Worm (Caenorhabditis elegans) whole organism, L3 larva: ENCODE data around the gene F54E7.6.
A peak's percentile ranks its signal among the peaks of the same experiment; 100 is the strongest.

Experiments used
- R02D3.7 ChIP-seq: fragments of 150-350 bp; optimal IDR thresholded peaks from 2 replicates; lab custom pipeline; 2014; ENCODE audit warnings: missing biosample characterization, missing genetic modification characterization
- ZK546.5 ChIP-seq: sonication (generic microtip); optimal IDR thresholded peaks from 2 replicates; lab custom pipeline; 2017; ENCODE audit warnings: missing biosample characterization, missing genetic modification characterization
- ama-1 ChIP-seq: fragments of 150-350 bp; optimal IDR thresholded peaks from 2 replicates; lab custom pipeline; 2018
- ceh-28 ChIP-seq: fragments of 150-350 bp; optimal IDR thresholded peaks from 2 replicates; lab custom pipeline; 2014; ENCODE audit warnings: missing biosample characterization, missing genetic modification reagents, missing genetic modification characterization
- ceh-82 ChIP-seq: fragments of 150-350 bp; optimal IDR thresholded peaks from 2 replicates; lab custom pipeline; 2014; ENCODE audit warnings: missing biosample characterization, missing genetic modification characterization
- egl-5 ChIP-seq: fragments of 150-350 bp; optimal IDR thresholded peaks from 2 replicates; lab custom pipeline; 2017; ENCODE audit warnings: missing biosample characterization, missing genetic modification reagents, missing genetic modification characterization, inconsistent platforms
- elt-1 ChIP-seq: fragments of 150-350 bp; optimal IDR thresholded peaks from 2 replicates; lab custom pipeline; 2014; ENCODE audit warnings: missing biosample characterization, missing genetic modification characterization
- elt-2 ChIP-seq: sonication (generic microtip); optimal IDR thresholded peaks from 2 replicates; lab custom pipeline; 2016; ENCODE audit warnings: missing genetic modification reagents, mild to moderate bottlenecking, missing genetic modification characterization, missing compliant biosample characterization
- eor-1 ChIP-seq, 2 experiments: fragments of 150-350 bp; optimal IDR thresholded peaks; 2 replicates each; lab custom pipeline; 2014 to 2018; ENCODE audit warnings: missing biosample characterization in 2 of 2, missing genetic modification characterization in 2 of 2
- fkh-10 ChIP-seq: sonication (generic microtip); optimal IDR thresholded peaks from 2 replicates; lab custom pipeline; 2017; ENCODE audit warnings: missing biosample characterization, missing genetic modification reagents, missing genetic modification characterization
- fkh-2 ChIP-seq: fragments of 150-350 bp; optimal IDR thresholded peaks from 2 replicates; lab custom pipeline; 2014; ENCODE audit warnings: missing biosample characterization, missing genetic modification reagents, missing genetic modification characterization
- fos-1 ChIP-seq: fragments of 150-350 bp; optimal IDR thresholded peaks from 2 replicates; lab custom pipeline; 2014; ENCODE audit warnings: missing biosample characterization, missing genetic modification characterization
- hmg-11 ChIP-seq: sonication (generic microtip); optimal IDR thresholded peaks from 2 replicates; lab custom pipeline; 2016; ENCODE audit warnings: missing genetic modification characterization, missing compliant biosample characterization
- jun-1 ChIP-seq: fragments of 150-350 bp; optimal IDR thresholded peaks from 2 replicates; lab custom pipeline; 2014; ENCODE audit warnings: missing biosample characterization, missing genetic modification reagents, missing genetic modification characterization
- lin-15B ChIP-seq: fragments of 150-350 bp; optimal IDR thresholded peaks from 2 replicates; lab custom pipeline; 2014; ENCODE audit warnings: missing biosample characterization, missing genetic modification characterization
- lin-39 ChIP-seq: fragments of 150-350 bp; optimal IDR thresholded peaks from 2 replicates; lab custom pipeline; 2018; ENCODE audit warnings: missing biosample characterization, missing genetic modification reagents, missing genetic modification characterization
- lsy-12 ChIP-seq: sonication (generic microtip); optimal IDR thresholded peaks from 2 replicates; lab custom pipeline; 2016; ENCODE audit warnings: mild to moderate bottlenecking, missing genetic modification characterization, missing compliant biosample characterization
- mdl-1 ChIP-seq: fragments of 150-350 bp; optimal IDR thresholded peaks from 2 replicates; lab custom pipeline; 2014; ENCODE audit warnings: missing biosample characterization, missing genetic modification characterization
- nfya-1 ChIP-seq: sonication (generic microtip); optimal IDR thresholded peaks from 2 replicates; lab custom pipeline; 2017; ENCODE audit warnings: missing genetic modification characterization, mild to moderate bottlenecking, missing compliant biosample characterization, antibody characterized with exemption, moderate library complexity; ENCODE audit not compliant: insufficient read depth
- nhr-11 ChIP-seq: fragments of 150-350 bp; optimal IDR thresholded peaks from 2 replicates; lab custom pipeline; 2014; ENCODE audit warnings: missing biosample characterization, missing genetic modification characterization
- nhr-12 ChIP-seq: fragments of 150-350 bp; optimal IDR thresholded peaks from 2 replicates; lab custom pipeline; 2014; ENCODE audit warnings: missing biosample characterization, missing genetic modification characterization
- nhr-23 ChIP-seq: fragments of 150-350 bp; optimal IDR thresholded peaks from 2 replicates; lab custom pipeline; 2014; ENCODE audit warnings: missing biosample characterization, missing genetic modification reagents, missing genetic modification characterization
- nhr-25 ChIP-seq: sonication (generic microtip); optimal IDR thresholded peaks from 2 replicates; lab custom pipeline; 2017; ENCODE audit warnings: missing biosample characterization, missing genetic modification characterization
- nhr-43 ChIP-seq: sonication (generic microtip); optimal IDR thresholded peaks from 2 replicates; lab custom pipeline; 2016; ENCODE audit warnings: mild to moderate bottlenecking, missing genetic modification characterization, missing compliant biosample characterization; ENCODE audit not compliant: poor library complexity, severe bottlenecking
- nhr-67 ChIP-seq: fragments of 150-350 bp; optimal IDR thresholded peaks from 2 replicates; lab custom pipeline; 2014; ENCODE audit warnings: missing biosample characterization, missing genetic modification characterization
- nhr-77 ChIP-seq: fragments of 150-350 bp; optimal IDR thresholded peaks from 2 replicates; lab custom pipeline; 2014; ENCODE audit warnings: missing biosample characterization, missing genetic modification characterization
- pha-4 ChIP-seq: fragments of 150-350 bp; optimal IDR thresholded peaks from 2 replicates; lab custom pipeline; 2014; ENCODE audit warnings: missing biosample characterization, missing genetic modification reagents, missing genetic modification characterization
- pqm-1 ChIP-seq: fragments of 150-350 bp; optimal IDR thresholded peaks from 2 replicates; lab custom pipeline; 2017; ENCODE audit warnings: missing biosample characterization, missing genetic modification characterization, inconsistent platforms
- skn-1 ChIP-seq: fragments of 150-350 bp; optimal IDR thresholded peaks from 2 replicates; lab custom pipeline; 2014; ENCODE audit warnings: missing biosample characterization, missing genetic modification characterization
- snpc-4 ChIP-seq: fragments of 150-350 bp; optimal IDR thresholded peaks from 2 replicates; lab custom pipeline; 2014; ENCODE audit warnings: missing biosample characterization, missing genetic modification characterization
- tbx-2 ChIP-seq: sonication (generic microtip); optimal IDR thresholded peaks from 2 replicates; lab custom pipeline; 2016; ENCODE audit warnings: mild to moderate bottlenecking, missing genetic modification characterization, missing compliant biosample characterization
- unc-39 ChIP-seq: sonication (generic microtip); optimal IDR thresholded peaks from 4 replicates; lab custom pipeline; 2017; ENCODE audit warnings: missing biosample characterization, missing genetic modification characterization
- unc-62 ChIP-seq: fragments of 150-350 bp; sonication (generic microtip); optimal IDR thresholded peaks from 4 replicates; lab custom pipeline; 2014; ENCODE audit warnings: missing biosample characterization, missing genetic modification reagents, missing genetic modification characterization
- zag-1 ChIP-seq: fragments of 150-350 bp; optimal IDR thresholded peaks from 2 replicates; lab custom pipeline; 2014; ENCODE audit warnings: missing biosample characterization, missing genetic modification characterization
- ztf-11 ChIP-seq: fragments of 150-350 bp; optimal IDR thresholded peaks from 2 replicates; lab custom pipeline; 2014; ENCODE audit warnings: missing biosample characterization, missing genetic modification characterization
- ztf-4 ChIP-seq: fragments of 150-350 bp; optimal IDR thresholded peaks from 2 replicates; lab custom pipeline; 2014; ENCODE audit warnings: missing biosample characterization, missing genetic modification characterization

F54E7.6 gene

DNA sequence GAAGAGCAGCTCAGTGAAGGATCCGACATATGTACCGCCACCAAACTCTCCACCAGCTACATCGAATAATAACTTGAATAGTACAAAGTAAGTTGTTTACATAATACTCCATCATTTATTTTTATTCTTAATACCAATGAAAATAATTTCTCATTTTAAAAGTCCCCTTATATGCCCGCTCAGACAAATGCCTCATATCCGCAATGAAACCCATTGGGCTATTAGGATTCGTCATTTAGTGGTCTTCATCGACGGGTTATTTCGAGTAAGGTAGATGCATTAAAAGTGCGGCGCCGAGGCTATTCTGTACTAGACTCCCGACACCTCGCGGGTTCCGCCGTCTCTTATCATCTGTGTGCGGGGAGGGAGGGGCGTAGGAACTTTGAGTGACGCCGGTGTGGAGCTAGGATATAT lies 7.2 kb downstream of the F54E7.6 start:
- TF ChIP-seq nfya-1 (tag; lab: Kevin White, UChicago) (peak; percentile 19), elt-1 (tag; lab: Kevin White, UChicago) (no peak), eor-1 (tag; optimal IDR thresholded peaks at IDR 0.05; lab: Kevin White, UChicago) (no peak), unc-39 (tag; lab: Kevin White, UChicago) (no peak), nhr-25 (tag; lab: Kevin White, UChicago) (peak; percentile 43), fkh-2 (tag; lab: Kevin White, UChicago) (no peak), nhr-12 (tag; lab: Kevin White, UChicago) (no peak), pha-4 (peak; percentile 25), pqm-1 (tag; lab: Kevin White, UChicago) (peak; percentile 49), nhr-23 (tag; lab: Kevin White, UChicago) (peak; percentile 27), nhr-43 (peak; percentile 62), lin-15B (tag; lab: Kevin White, UChicago) (peak; percentile 17), mdl-1 (tag; lab: Kevin White, UChicago) (no peak), unc-62 (GFP tag; lab: Kevin White, UChicago) (no peak), fkh-10 (GFP tag; lab: Kevin White, UChicago) (no peak), hmg-11 (peak; percentile 13), elt-2 (tag; lab: Kevin White, UChicago) (peak; percentile 31), ceh-82 (tag; lab: Kevin White, UChicago) (no peak), ztf-11 (tag; lab: Kevin White, UChicago) (no peak), skn-1 (no peak), snpc-4 (tag; lab: Kevin White, UChicago) (peak; percentile 97), ZK546.5 (tag; lab: Kevin White, UChicago) (no peak), R02D3.7 (tag; lab: Kevin White, UChicago) (peak; percentile 1), fos-1 (no peak), ama-1 (peak; percentile 81), lsy-12 (tag; lab: Kevin White, UChicago) (peak; percentile 71), nhr-77 (tag; lab: Kevin White, UChicago) (no peak)

DNA sequence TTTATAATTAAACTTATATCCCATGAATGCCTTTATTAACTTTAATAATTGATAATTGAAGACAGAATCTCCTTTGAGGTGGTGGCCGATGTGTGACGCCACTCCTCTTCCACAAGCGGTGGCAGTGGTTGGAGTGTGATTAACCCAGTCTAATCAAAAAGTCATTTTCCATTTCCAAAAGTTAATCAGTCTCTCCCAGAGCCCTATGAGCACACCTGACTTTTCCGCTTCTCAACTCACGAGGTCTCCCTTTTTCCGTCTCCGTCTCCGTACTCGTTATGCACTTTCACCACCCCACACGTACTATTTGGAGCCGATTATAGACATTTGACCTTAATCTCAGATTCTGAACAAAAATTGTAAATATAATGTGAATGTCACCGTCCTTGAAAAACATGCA lies 18.2 kb downstream of the F54E7.6 start:
- no peak for TF ChIP-seq nhr-77 (tag; lab: Kevin White, UChicago)
- no peak for TF ChIP-seq nhr-12 (tag; lab: Kevin White, UChicago)
- no peak for TF ChIP-seq nhr-23 (tag; lab: Kevin White, UChicago)
- no peak for TF ChIP-seq R02D3.7 (tag; lab: Kevin White, UChicago)
- TF ChIP-seq ama-1, result no peak
- no peak for TF ChIP-seq unc-39 (tag; lab: Kevin White, UChicago)
- no peak for TF ChIP-seq egl-5 (tag; lab: Kevin White, UChicago)
- no peak for TF ChIP-seq lsy-12 (tag; lab: Kevin White, UChicago)
- TF ChIP-seq ztf-4 (tag; lab: Kevin White, UChicago), result no peak
- no peak for TF ChIP-seq fos-1
- no peak for TF ChIP-seq nhr-67 (tag; lab: Kevin White, UChicago)
- no peak for TF ChIP-seq ceh-28 (tag; lab: Kevin White, UChicago)

DNA sequence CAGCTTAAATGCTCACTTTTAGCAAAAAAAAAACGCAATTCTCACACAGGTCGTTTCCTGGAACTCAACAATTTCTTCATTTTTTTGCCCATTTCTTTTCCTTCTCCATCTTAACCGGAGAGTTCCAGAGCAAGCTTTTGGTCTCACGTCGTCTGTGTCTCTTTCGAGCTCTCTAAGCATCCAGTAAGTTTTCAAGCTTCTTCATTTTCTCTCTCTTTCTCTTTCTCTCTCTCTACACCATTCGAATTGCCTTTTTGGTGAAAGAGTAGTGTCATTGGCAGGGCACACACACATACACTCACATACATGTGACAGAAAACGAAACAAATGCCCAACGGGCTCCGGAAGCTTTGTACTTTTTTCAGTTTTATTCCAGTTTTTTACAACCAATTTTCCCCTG lies 21.0 kb downstream of the F54E7.6 start:
- TF ChIP-seq fos-1 (no peak), lin-15B (tag; lab: Kevin White, UChicago) (peak; percentile 36), egl-5 (tag; lab: Kevin White, UChicago) (no peak), elt-1 (tag; lab: Kevin White, UChicago) (no peak), hmg-11 (no peak), pha-4 (no peak), ceh-82 (tag; lab: Kevin White, UChicago) (no peak), ZK546.5 (tag; lab: Kevin White, UChicago) (no peak), nhr-11 (tag; lab: Kevin White, UChicago) (no peak), snpc-4 (tag; lab: Kevin White, UChicago) (peak; percentile 20), zag-1 (no peak), nfya-1 (tag; lab: Kevin White, UChicago) (peak; percentile 85), jun-1 (tag; lab: Kevin White, UChicago) (no peak), skn-1 (no peak), tbx-2 (no peak), unc-62 (GFP tag; lab: Kevin White, UChicago) (no peak), ztf-11 (tag; lab: Kevin White, UChicago) (no peak), pqm-1 (tag; lab: Kevin White, UChicago) (no peak), fkh-10 (GFP tag; lab: Kevin White, UChicago) (peak; percentile 70), lin-39 (tag; lab: Kevin White, UChicago) (peak; percentile 80)
- TF ChIP-seq, all 47 proteins: peak for 5
